Worm (Caenorhabditis elegans): Measurements from ENCODE around the gene F17E9.15.

DNA sequence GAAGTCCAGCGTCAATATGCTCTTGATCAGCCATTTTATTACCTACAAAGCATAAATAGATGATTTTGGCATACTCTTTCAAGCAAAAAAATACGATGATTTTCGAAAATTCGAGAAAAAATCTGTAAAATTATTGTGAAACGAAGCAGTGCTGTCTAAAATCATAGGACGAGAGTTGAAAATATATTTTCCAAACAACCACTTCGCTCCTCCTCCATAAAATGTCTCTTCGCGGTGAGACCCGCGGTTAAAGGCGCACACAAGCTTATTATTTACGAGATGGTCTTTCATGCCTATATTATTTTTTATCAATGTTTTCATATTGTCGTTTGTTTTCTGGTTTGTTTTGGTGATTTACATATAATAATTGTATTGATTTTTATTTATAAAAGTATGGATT is 32.1 kb downstream of the F17E9.15 start, which contains the start of gene nap-1:
- TF ChIP-seq ces-1 (GFP tag; optimal IDR thresholded peaks at IDR 0.05) (no peak), pax-3 (tag; optimal IDR thresholded peaks at IDR 0.05) (no peak), nhr-85 (tag) (peak; percentile 71), unc-62 (GFP tag; optimal IDR thresholded peaks at IDR 0.05) (no peak), aly-2 (tag; optimal IDR thresholded peaks at IDR 0.05) (no peak), sox-4 (tag; optimal IDR thresholded peaks at IDR 0.05) (no peak)

Measured in whole organism, L1 larva.